Fruit fly (Drosophila melanogaster) whole organism, embryonic: ENCODE data around the gene CG31141.

Source experiments
- ATbp ChIP-seq: fragments of 200-800 bp; sonication (Bioruptor generic); optimal IDR thresholded peaks from 2 replicates; lab custom pipeline; 2017; ENCODE audit warnings: missing biosample characterization, mild to moderate bottlenecking, missing genetic modification characterization, missing genetic modification reagents
- Atf-2 ChIP-seq: fragments of 200-800 bp; sonication (Bioruptor generic); optimal IDR thresholded peaks from 2 replicates; lab custom pipeline; 2016; ENCODE audit warnings: missing biosample characterization, missing genetic modification characterization
- Awh ChIP-seq: fragments of 200-800 bp; sonication (Bioruptor generic); IDR thresholded peaks from 2 replicates; pipeline ENCODE4, ENCODE4 v1.3.6; 2022; ENCODE audit warnings: missing biosample characterization, missing genetic modification characterization
- Blimp-1 ChIP-seq: fragments of 200-800 bp; sonication (Bioruptor generic); optimal IDR thresholded peaks from 3 replicates; lab custom pipeline; 2018; ENCODE audit warnings: missing biosample characterization, missing genetic modification characterization, mild to moderate bottlenecking, moderate library complexity, missing genetic modification reagents
- C15 ChIP-seq: fragments of 200-800 bp; sonication (Bioruptor generic); IDR thresholded peaks from 3 replicates; pipeline ENCODE4 v1.3.6; 2022; ENCODE audit warnings: missing biosample characterization, missing genetic modification characterization
- CG10979 ChIP-seq: fragments of 200-800 bp; sonication (Bioruptor generic); optimal IDR thresholded peaks from 2 replicates; lab custom pipeline; 2018; ENCODE audit warnings: missing biosample characterization, mild to moderate bottlenecking, missing genetic modification characterization, moderate library complexity
- CG18476 ChIP-seq: fragments of 200-800 bp; sonication (Bioruptor generic); optimal IDR thresholded peaks from 2 replicates; lab custom pipeline; 2016; ENCODE audit warnings: missing biosample characterization, mild to moderate bottlenecking, missing genetic modification characterization
- CG2875 ChIP-seq: fragments of 200-800 bp; sonication (Bioruptor generic); optimal IDR thresholded peaks from 2 replicates; lab custom pipeline; 2017; ENCODE audit warnings: missing biosample characterization, mild to moderate bottlenecking, missing genetic modification characterization, missing genetic modification reagents
- CG31365 ChIP-seq: fragments of 200-800 bp; sonication (Bioruptor generic); optimal IDR thresholded peaks from 2 replicates; lab custom pipeline; 2018; ENCODE audit warnings: missing biosample characterization, mild to moderate bottlenecking, missing genetic modification characterization
- CG3407 ChIP-seq: fragments of 200-800 bp; sonication (Bioruptor generic); optimal IDR thresholded peaks from 2 replicates; lab custom pipeline; 2018; ENCODE audit warnings: missing biosample characterization, mild to moderate bottlenecking, missing genetic modification characterization
- CG34376 ChIP-seq: fragments of 200-800 bp; sonication (Bioruptor generic); optimal IDR thresholded peaks from 2 replicates; lab custom pipeline; 2018; ENCODE audit warnings: missing biosample characterization, mild to moderate bottlenecking, missing genetic modification characterization
- CG4730 ChIP-seq: fragments of 200-800 bp; sonication (Bioruptor generic); IDR thresholded peaks from 2 replicates; pipeline ENCODE4 v1.3.6; 2022; ENCODE audit warnings: missing biosample characterization, missing genetic modification characterization
- CG8765 ChIP-seq: fragments of 200-800 bp; sonication (Bioruptor generic); IDR thresholded peaks from 2 replicates; pipeline ENCODE4 v1.3.6; 2022; ENCODE audit warnings: missing biosample characterization, missing genetic modification characterization
- CG9609 ChIP-seq: fragments of 200-800 bp; sonication (Bioruptor generic); optimal IDR thresholded peaks from 3 replicates; lab custom pipeline; 2016; ENCODE audit warnings: missing biosample characterization, missing genetic modification characterization
- CkIIα-i1 ChIP-seq: fragments of 200-800 bp; sonication (Bioruptor generic); IDR thresholded peaks from 2 replicates; pipeline ENCODE4 v1.3.6; 2022; ENCODE audit warnings: missing biosample characterization, missing genetic modification characterization
- Dip2 ChIP-seq: fragments of 200-800 bp; sonication (Bioruptor generic); IDR thresholded peaks from 2 replicates; pipeline ENCODE4 v1.3.6; 2022; ENCODE audit warnings: missing biosample characterization, missing genetic modification characterization
- Fer1 ChIP-seq: fragments of 200-800 bp; sonication (Bioruptor generic); optimal IDR thresholded peaks from 2 replicates; lab custom pipeline; 2017; ENCODE audit warnings: missing biosample characterization, mild to moderate bottlenecking, missing genetic modification characterization
- HHEX ChIP-seq: fragments of 200-800 bp; sonication (Bioruptor generic); optimal IDR thresholded peaks from 3 replicates; lab custom pipeline; 2017; ENCODE audit warnings: missing biosample characterization, mild to moderate bottlenecking, missing genetic modification characterization, missing genetic modification reagents
- HLHmδ ChIP-seq: fragments of 200-800 bp; sonication (Bioruptor generic); optimal IDR thresholded peaks from 2 replicates; lab custom pipeline; 2018; ENCODE audit warnings: missing biosample characterization, mild to moderate bottlenecking, missing genetic modification characterization, moderate library complexity
- Hr78 ChIP-seq, 2 experiments: fragments of 200-800 bp in 1 of 2; fragments of >200 bp in 1 of 2; sonication (Bioruptor generic) in 1 of 2; optimal IDR thresholded peaks; 2 replicates each; lab custom pipeline; 2017 to 2019; ENCODE audit warnings: missing biosample characterization in 2 of 2, missing genetic modification characterization in 2 of 2, mild to moderate bottlenecking in 1 of 2, moderate library complexity in 1 of 2
- Kr ChIP-seq: fragments of 200-800 bp; sonication (Bioruptor generic); optimal IDR thresholded peaks from 2 replicates; lab custom pipeline; 2017; ENCODE audit warnings: missing biosample characterization, mild to moderate bottlenecking, missing genetic modification characterization
- MESR4 ChIP-seq: fragments of 200-800 bp; sonication (Bioruptor generic); optimal IDR thresholded peaks from 2 replicates; lab custom pipeline; 2018; ENCODE audit warnings: missing biosample characterization, mild to moderate bottlenecking, missing genetic modification characterization, moderate library complexity
- MTF-1 ChIP-seq: fragments of 200-800 bp; sonication (Bioruptor generic); optimal IDR thresholded peaks from 2 replicates; lab custom pipeline; 2018; ENCODE audit warnings: missing biosample characterization, mild to moderate bottlenecking, missing genetic modification characterization, borderline replicate concordance
- Rfx ChIP-seq: fragments of 200-800 bp; sonication (Bioruptor generic); IDR thresholded peaks from 2 replicates; pipeline ENCODE4 v1.3.6; 2022; ENCODE audit warnings: missing biosample characterization, missing genetic modification characterization
- Sry-δ ChIP-seq: fragments of 200-800 bp; sonication (Bioruptor generic); optimal IDR thresholded peaks from 2 replicates; lab custom pipeline; 2016; ENCODE audit warnings: missing biosample characterization, missing genetic modification characterization
- cg ChIP-seq: fragments of 200-800 bp; sonication (Bioruptor generic); optimal IDR thresholded peaks from 3 replicates; lab custom pipeline; 2019; ENCODE audit warnings: missing biosample characterization, mild to moderate bottlenecking, missing genetic modification characterization, moderate library complexity
- chif ChIP-seq, 2 experiments: fragments of 200-800 bp; sonication (Bioruptor generic); optimal IDR thresholded peaks; 3 replicates each; lab custom pipeline; 2016; ENCODE audit warnings: missing biosample characterization in 2 of 2, missing genetic modification characterization in 2 of 2
- ci ChIP-seq: fragments of 200-800 bp; sonication (Bioruptor generic); IDR thresholded peaks from 3 replicates; pipeline ENCODE4 v1.3.6; 2022; ENCODE audit warnings: missing biosample characterization, missing genetic modification characterization
- crol ChIP-seq: fragments of 200-800 bp; sonication (Bioruptor generic); IDR thresholded peaks from 2 replicates; pipeline ENCODE4 v1.3.6; 2022; ENCODE audit warnings: missing biosample characterization, missing genetic modification characterization
- danr ChIP-seq: fragments of 200-800 bp; sonication (Bioruptor generic); IDR thresholded peaks from 2 replicates; pipeline ENCODE4 v1.3.6; 2022; ENCODE audit warnings: missing biosample characterization, missing genetic modification characterization
- dimm ChIP-seq: fragments of 200-800 bp; sonication (Bioruptor generic); IDR thresholded peaks from 2 replicates; pipeline ENCODE4 v1.3.6; 2022; ENCODE audit warnings: missing biosample characterization, missing genetic modification characterization
- dysf ChIP-seq: fragments of 200-800 bp; sonication (Bioruptor generic); IDR thresholded peaks from 3 replicates; pipeline ENCODE4 v1.3.6; 2022; ENCODE audit warnings: missing biosample characterization, missing genetic modification characterization
- ewg ChIP-seq: fragments of 200-800 bp; sonication (Bioruptor generic); optimal IDR thresholded peaks from 3 replicates; lab custom pipeline; 2017; ENCODE audit warnings: mild to moderate bottlenecking, missing biosample characterization, missing genetic modification reagents, missing genetic modification characterization
- eyg ChIP-seq: fragments of 200-800 bp; sonication (Bioruptor generic); optimal IDR thresholded peaks from 3 replicates; lab custom pipeline; 2016; ENCODE audit warnings: missing biosample characterization, missing genetic modification characterization
- fd102C ChIP-seq: fragments of 200-800 bp; sonication (Bioruptor generic); optimal IDR thresholded peaks from 2 replicates; lab custom pipeline; 2018; ENCODE audit warnings: missing biosample characterization, mild to moderate bottlenecking, missing genetic modification characterization, moderate library complexity
- fd64A ChIP-seq: fragments of 200-800 bp; sonication (Bioruptor generic); optimal IDR thresholded peaks from 3 replicates; lab custom pipeline; 2018; ENCODE audit warnings: missing biosample characterization, mild to moderate bottlenecking, missing genetic modification characterization
- hb ChIP-seq: fragments of 200-800 bp; sonication (Bioruptor generic); IDR thresholded peaks from 3 replicates; pipeline ENCODE4 v1.3.6; 2022; ENCODE audit warnings: missing biosample characterization, missing genetic modification characterization; ENCODE audit not compliant: partially characterized antibody
- ind ChIP-seq: fragments of 200-800 bp; sonication (Bioruptor generic); optimal IDR thresholded peaks from 3 replicates; lab custom pipeline; 2016; ENCODE audit warnings: missing biosample characterization, missing genetic modification characterization
- luna ChIP-seq: fragments of 200-800 bp; sonication (Bioruptor generic); optimal IDR thresholded peaks from 2 replicates; lab custom pipeline; 2016; ENCODE audit warnings: missing biosample characterization, missing genetic modification characterization
- otp ChIP-seq: fragments of 200-800 bp; sonication (Bioruptor generic); IDR thresholded peaks from 3 replicates; pipeline ENCODE4, ENCODE4 v1.3.6; 2022; ENCODE audit warnings: missing biosample characterization, missing genetic modification characterization
- pan ChIP-seq, 4 experiments: fragments of >200 bp in 3 of 4; fragments of 200-800 bp in 1 of 4; sonication (Bioruptor generic) in 1 of 4; optimal IDR thresholded peaks in 3 of 4; IDR thresholded peaks in 1 of 4; 2 replicates each; pipeline versions ENCODE4 v1.3.6 to Lab custom; 2017 to 2022; ENCODE audit warnings: missing biosample characterization in 2 of 4, missing genetic modification characterization in 2 of 4, mixed read lengths in 1 of 4
- pfk ChIP-seq: fragments of 200-800 bp; sonication (Bioruptor generic); optimal IDR thresholded peaks from 2 replicates; lab custom pipeline; 2018; ENCODE audit warnings: missing biosample characterization, mild to moderate bottlenecking, missing genetic modification characterization, moderate library complexity
- phol ChIP-seq: fragments of 200-800 bp; sonication (Bioruptor generic); optimal IDR thresholded peaks from 3 replicates; lab custom pipeline; 2018; ENCODE audit warnings: missing biosample characterization, mild to moderate bottlenecking, missing genetic modification characterization, moderate library complexity
- prd ChIP-seq, 3 experiments: fragments of >200 bp in 2 of 3; fragments of 200-800 bp in 1 of 3; sonication (Bioruptor generic) in 1 of 3; optimal IDR thresholded peaks in 2 of 3; IDR thresholded peaks in 1 of 3; 2 replicates in 2 of 3; 3 replicates in 1 of 3; pipeline versions ENCODE4 v1.3.6 to Lab custom; 2017 to 2022; ENCODE audit warnings: missing biosample characterization in 1 of 3, missing genetic modification characterization in 1 of 3
- pros ChIP-seq: fragments of 200-800 bp; sonication (Bioruptor generic); optimal IDR thresholded peaks from 3 replicates; lab custom pipeline; 2019; ENCODE audit warnings: missing biosample characterization, mild to moderate bottlenecking, missing genetic modification characterization, moderate library complexity
- slp2 ChIP-seq: fragments of 200-800 bp; sonication (Bioruptor generic); optimal IDR thresholded peaks from 2 replicates; lab custom pipeline; 2016; ENCODE audit warnings: missing biosample characterization, missing genetic modification characterization
- sna ChIP-seq: fragments of 200-800 bp; sonication (Bioruptor generic); IDR thresholded peaks from 2 replicates; pipeline ENCODE4 v1.3.6; 2022; ENCODE audit warnings: missing biosample characterization, missing genetic modification characterization; ENCODE audit not compliant: partially characterized antibody
- tx ChIP-seq: fragments of 200-800 bp; sonication (Bioruptor generic); optimal IDR thresholded peaks from 2 replicates; lab custom pipeline; 2016; ENCODE audit warnings: missing biosample characterization, missing genetic modification characterization
- vvl ChIP-seq: fragments of 200-800 bp; sonication (Bioruptor generic); IDR thresholded peaks from 2 replicates; pipeline ENCODE4 v1.3.6; 2022; ENCODE audit warnings: missing biosample characterization, missing genetic modification characterization

The CG31141 gene

dm6 chr3R:23969449-23969848, 46.3 kb downstream of the CG31141 start (continued):
- no peak for TF ChIP-seq CkIIα-i1 (GFP tag; lab: Robert Waterston, UW)
- TF ChIP-seq CG10979 (tag; lab: Kevin White, UChicago): peak; percentile 49
- peak; percentile 63 for TF ChIP-seq HHEX (GFP tag; lab: Kevin White, UChicago)
- peak; percentile 46; the same call in 1 of the 2 replicates for TF ChIP-seq Awh (GFP tag; lab: Robert Waterston, UW)
- peak; percentile 63 for TF ChIP-seq Fer1 (GFP tag; lab: Kevin White, UChicago)
- TF ChIP-seq eyg (GFP tag; lab: Kevin White, UChicago): no peak
- no peak for TF ChIP-seq HLHmδ
- TF ChIP-seq CG2875: no peak
- TF ChIP-seq pros (GFP tag; lab: Kevin White, UChicago): no peak
- TF ChIP-seq CG8765: no peak
- 0 out of 3 replicates have a peak, but pooled peaks have one; percentile 32 for TF ChIP-seq C15 (GFP tag; lab: Robert Waterston, UW)
- no peak for TF ChIP-seq slp2 (GFP tag; lab: Kevin White, UChicago)
- no peak for TF ChIP-seq Dip2
- no peak for TF ChIP-seq tx (GFP tag; lab: Kevin White, UChicago)
- TF ChIP-seq ind (GFP tag; lab: Kevin White, UChicago): peak; percentile 26
- peak; percentile 48 for TF ChIP-seq Rfx (GFP tag; lab: Robert Waterston, UW)
- no peak for TF ChIP-seq dimm (GFP tag; lab: Robert Waterston, UW)
- TF ChIP-seq CG34376 (GFP tag; lab: Kevin White, UChicago): no peak
- no peak for TF ChIP-seq CG9609
- TF ChIP-seq hb (GFP tag; lab: Robert Waterston, UW): no peak
- TF ChIP-seq CG3407 (GFP tag; lab: Kevin White, UChicago): peak; percentile 32
- no peak for TF ChIP-seq Kr (GFP tag; lab: Kevin White, UChicago)
- no peak for TF ChIP-seq otp (GFP tag; lab: Robert Waterston, UW)
- no peak for TF ChIP-seq chif (GFP tag; optimal IDR thresholded peaks at IDR 0.05; lab: Kevin White, UChicago)
- TF ChIP-seq danr (GFP tag; lab: Robert Waterston, UW): no peak
- TF ChIP-seq ewg: peak; percentile 17
- no peak for TF ChIP-seq prd (optimal IDR thresholded peaks at IDR 0.05; lab: Kevin White, UChicago)
- peak; percentile 67 for TF ChIP-seq prd (GFP tag; IDR thresholded peaks at IDR 0.05; lab: Robert Waterston, UW)
- TF ChIP-seq pfk: no peak
- TF ChIP-seq Sry-δ: no peak
- TF ChIP-seq CG18476: no peak
- 0 out of 2 replicates have a peak, but pooled peaks have one; percentile 40 for TF ChIP-seq CG4730
- peak; percentile 55 for TF ChIP-seq phol (tag; lab: Kevin White, UChicago)
- no peak for TF ChIP-seq sna (GFP tag; lab: Robert Waterston, UW)
- no peak for TF ChIP-seq MESR4 (GFP tag; lab: Kevin White, UChicago)
- peak; percentile 76 for TF ChIP-seq dysf (GFP tag; lab: Robert Waterston, UW)
- no peak for TF ChIP-seq Atf-2

dm6 chr3R:23971208-23971607, 48.1 kb downstream of the CG31141 start:
- peak; percentile 34 for TF ChIP-seq Blimp-1 (GFP tag; lab: Kevin White, UChicago)
- TF ChIP-seq ci (GFP tag; lab: Robert Waterston, UW): peak; percentile 51; the same call in 1 of the 3 replicates
- peak; percentile 11 for TF ChIP-seq fd64A (GFP tag; lab: Kevin White, UChicago)
- no peak for TF ChIP-seq luna (GFP tag; lab: Kevin White, UChicago)
- no peak for TF ChIP-seq pan (optimal IDR thresholded peaks at IDR 0.05; lab: Kevin White, UChicago)
- TF ChIP-seq pan (GFP tag; optimal IDR thresholded peaks at IDR 0.05 in 1 of 2, IDR thresholded peaks at IDR 0.05 in 1 of 2): no peak
- TF ChIP-seq vvl (GFP tag; lab: Robert Waterston, UW): peak; percentile 33; the same call in 1 of the 2 replicates
- TF ChIP-seq Hr78 (GFP tag; optimal IDR thresholded peaks at IDR 0.05; lab: Kevin White, UChicago): peak in 1 of 2 experiments; percentile 43
- TF ChIP-seq CG31365 (tag; lab: Kevin White, UChicago): peak; percentile 89
- no peak for TF ChIP-seq CG8765
- TF ChIP-seq ATbp (GFP tag; lab: Kevin White, UChicago): peak; percentile 31
- TF ChIP-seq MTF-1 (GFP tag; lab: Kevin White, UChicago): peak; percentile 11
- TF ChIP-seq crol (GFP tag; lab: Robert Waterston, UW): peak; percentile 81
- no peak for TF ChIP-seq fd102C (GFP tag; lab: Kevin White, UChicago)
- peak; percentile 60 for TF ChIP-seq cg
- TF ChIP-seq, all 482 proteins: peak for 10
